Fruit fly (Drosophila melanogaster): ENCODE results near the gene CG31142.
A peak's percentile ranks its signal among the peaks of the same experiment; 100 is the strongest.

Gene CG31142

DNA sequence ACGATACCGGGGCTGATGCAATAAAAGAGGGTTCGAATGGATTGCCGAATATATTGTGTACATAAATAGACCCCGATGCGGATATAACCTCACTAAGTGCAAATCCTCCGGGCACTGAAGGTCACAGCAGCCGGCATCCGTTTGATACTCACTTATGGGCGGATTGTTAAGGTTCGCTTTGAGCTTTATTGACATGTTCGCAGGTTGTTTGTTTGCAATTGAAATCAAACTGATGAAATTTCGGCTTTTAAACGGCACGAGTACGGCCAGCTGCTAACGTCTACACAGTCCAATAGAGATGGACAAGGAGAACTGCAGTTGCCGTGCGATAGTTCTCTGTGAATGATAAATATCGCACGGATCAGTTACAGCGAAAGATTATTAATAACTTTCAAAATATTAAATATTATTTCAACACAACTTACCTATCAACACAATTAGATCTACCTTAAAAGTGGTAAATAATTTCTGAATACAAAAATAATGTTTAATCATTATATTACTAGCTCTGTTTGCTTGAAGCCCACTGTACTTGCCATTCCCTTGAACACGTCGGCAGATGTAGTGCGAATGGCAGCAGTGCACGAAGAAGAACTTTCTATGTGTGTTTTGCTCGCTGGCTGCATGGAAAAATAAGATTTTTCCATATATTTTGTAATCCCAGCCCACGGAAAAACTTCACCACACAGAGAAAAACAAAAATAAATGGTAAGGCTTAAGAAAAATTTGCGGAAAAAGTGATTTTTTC lies 29.2 kb downstream of the CG31142 start, which contains the start of the genes GluProRS and AP-1sigma (continued):
- TF ChIP-seq CG15601 (tag; optimal IDR thresholded peaks at IDR 0.05) (peak; percentile 74), PHDP (tag; optimal IDR thresholded peaks at IDR 0.05) (peak; percentile 87), CG30431 (GFP tag; optimal IDR thresholded peaks at IDR 0.05) (peak; percentile 88), CG4617 (GFP tag; optimal IDR thresholded peaks at IDR 0.05; ENCODE audit: borderline replicate concordance) (peak; percentile 96), hbn (GFP tag; IDR thresholded peaks at IDR 0.05; ENCODE audit: partially characterized antibody) (peak; percentile 79), ems (GFP tag; optimal IDR thresholded peaks at IDR 0.05) (peak; percentile 87), h (optimal IDR thresholded peaks at IDR 0.05) (no peak), CG10209 (GFP tag; optimal IDR thresholded peaks at IDR 0.05) (peak; percentile 84), tll (GFP tag; optimal IDR thresholded peaks at IDR 0.05) (peak; percentile 21 to 76), CG8089 (GFP tag; optimal IDR thresholded peaks at IDR 0.05) (peak; percentile 69), CG13894 (tag; optimal IDR thresholded peaks at IDR 0.05) (no peak), CHES-1-like (GFP tag; optimal IDR thresholded peaks at IDR 0.05) (peak; percentile 78), D (optimal IDR thresholded peaks at IDR 0.05) (no peak), D (GFP tag; optimal IDR thresholded peaks at IDR 0.05) (peak; percentile 75), en (GFP tag; optimal IDR thresholded peaks at IDR 0.05) (peak; percentile 60), CG8290 (GFP tag; optimal IDR thresholded peaks at IDR 0.05) (peak; percentile 82), CG8290 (tag; optimal IDR thresholded peaks at IDR 0.05) (peak in 1 of 2 experiments; percentile 82), YL-1 (GFP tag; optimal IDR thresholded peaks at IDR 0.05) (peak; percentile 81), corto (GFP tag; optimal IDR thresholded peaks at IDR 0.05) (peak; percentile 79), dysf (GFP tag; IDR thresholded peaks at IDR 0.05) (peak; percentile 97), Poxn (GFP tag; IDR thresholded peaks at IDR 0.05) (peak; percentile 87), schlank (tag; optimal IDR thresholded peaks at IDR 0.05) (peak; percentile 59), sd (tag; optimal IDR thresholded peaks at IDR 0.05) (no peak), CG42726 (GFP tag; IDR thresholded peaks at IDR 0.05; ENCODE audit: partially characterized antibody) (peak; percentile 91), run (tag; optimal IDR thresholded peaks at IDR 0.05) (peak; percentile 39), CG3838 (GFP tag; optimal IDR thresholded peaks at IDR 0.05) (peak; percentile 77), psq (GFP tag; optimal IDR thresholded peaks at IDR 0.05) (peak; percentile 68), CG2116 (GFP tag; optimal IDR thresholded peaks at IDR 0.05) (peak; percentile 70), Nf-YB (GFP tag; optimal IDR thresholded peaks at IDR 0.05) (peak; percentile 65), D19A (tag; optimal IDR thresholded peaks at IDR 0.05) (peak; percentile 73), CG10654 (GFP tag; optimal IDR thresholded peaks at IDR 0.05) (peak; percentile 92), Camta (GFP tag; optimal IDR thresholded peaks at IDR 0.05) (peak; percentile 80), CG1647 (GFP tag; optimal IDR thresholded peaks at IDR 0.05) (peak; percentile 90), rib (GFP tag; IDR thresholded peaks at IDR 0.05) (peak; percentile 92), lab (GFP tag; optimal IDR thresholded peaks at IDR 0.05) (peak; percentile 92), MESR4 (GFP tag; optimal IDR thresholded peaks at IDR 0.05) (peak; percentile 94), C15 (GFP tag; IDR thresholded peaks at IDR 0.05) (peak; percentile 88; the same call in 2 of the 3 replicates), HmgZ (tag; optimal IDR thresholded peaks at IDR 0.05) (peak; percentile 92), CG9215 (GFP tag; IDR thresholded peaks at IDR 0.05) (peak; percentile 95), Lpt (GFP tag; optimal IDR thresholded peaks at IDR 0.05) (no peak), sna (GFP tag; IDR thresholded peaks at IDR 0.05; ENCODE audit: partially characterized antibody) (peak; percentile 94), CG17359 (tag; optimal IDR thresholded peaks at IDR 0.05) (peak; percentile 84), Fer3 (tag; optimal IDR thresholded peaks at IDR 0.05) (peak; percentile 89), CG7786 (GFP tag; optimal IDR thresholded peaks at IDR 0.05) (peak; percentile 82), Hand (GFP tag; optimal IDR thresholded peaks at IDR 0.05) (peak; percentile 58), CTCF (GFP tag; optimal IDR thresholded peaks at IDR 0.05) (no peak), CG7372 (GFP tag; IDR thresholded peaks at IDR 0.05) (peak; percentile 94), CG8765 (GFP tag; IDR thresholded peaks at IDR 0.05) (peak; percentile 96), sug (tag; optimal IDR thresholded peaks at IDR 0.05) (peak; percentile 89), Optix (GFP tag; IDR thresholded peaks at IDR 0.05) (peak; percentile 91)

All from whole organism, embryonic.